Worm (Caenorhabditis elegans) whole organism, L4 larva: ENCODE data around the gene btb-19.

Experiments used
- T26A8.4 ChIP-seq: fragments of 200-800 bp; sonication (Bioruptor generic); IDR thresholded peaks from 2 replicates; pipeline ENCODE4 v1.3.6; 2022; ENCODE audit warnings: missing genetic modification characterization, missing compliant biosample characterization
- Y48G9A.11 ChIP-seq: fragments of 200-800 bp; sonication (Bioruptor generic); IDR thresholded peaks from 2 replicates; pipeline ENCODE4 v1.3.6; 2022; ENCODE audit warnings: missing genetic modification reagents, missing genetic modification characterization, missing compliant biosample characterization
- aly-2 ChIP-seq: sonication (generic microtip); optimal IDR thresholded peaks from 2 replicates; lab custom pipeline; 2018; ENCODE audit warnings: missing biosample characterization, missing genetic modification characterization
- ama-1 ChIP-seq: fragments of 150-350 bp; optimal IDR thresholded peaks from 2 replicates; lab custom pipeline; 2014; ENCODE audit warnings: inconsistent platforms, mixed read lengths
- ces-1 ChIP-seq: fragments of 150-350 bp; sonication (generic microtip); optimal IDR thresholded peaks from 4 replicates; lab custom pipeline; 2014; ENCODE audit warnings: missing biosample characterization, missing genetic modification reagents, missing genetic modification characterization
- lin-39 ChIP-seq: fragments of 150-350 bp; optimal IDR thresholded peaks from 2 replicates; lab custom pipeline; 2014; ENCODE audit warnings: missing biosample characterization, missing genetic modification reagents, missing genetic modification characterization
- lsy-2 ChIP-seq, 2 experiments: fragments of 150-350 bp in 1 of 2; sonication (generic microtip) in 1 of 2; optimal IDR thresholded peaks; 2 replicates each; lab custom pipeline; 2014 to 2017; ENCODE audit warnings: missing biosample characterization in 2 of 2, missing genetic modification characterization in 2 of 2
- mdl-1 ChIP-seq, 2 experiments: fragments of 150-350 bp in 1 of 2; sonication (generic microtip) in 1 of 2; optimal IDR thresholded peaks; 2 replicates each; lab custom pipeline; 2014 to 2017; ENCODE audit warnings: missing biosample characterization in 2 of 2, missing genetic modification characterization in 2 of 2
- nhr-237 ChIP-seq: sonication (generic microtip); optimal IDR thresholded peaks from 2 replicates; lab custom pipeline; 2017; ENCODE audit warnings: missing biosample characterization, missing genetic modification characterization
- nhr-28 ChIP-seq: fragments of 150-350 bp; optimal IDR thresholded peaks from 2 replicates; lab custom pipeline; 2014; ENCODE audit warnings: missing biosample characterization, missing genetic modification characterization
- nhr-6 ChIP-seq: fragments of 150-350 bp; optimal IDR thresholded peaks from 2 replicates; lab custom pipeline; 2014; ENCODE audit warnings: missing biosample characterization, missing genetic modification characterization
- skn-1 ChIP-seq: fragments of 150-350 bp; optimal IDR thresholded peaks from 2 replicates; lab custom pipeline; 2014; ENCODE audit warnings: missing biosample characterization, missing genetic modification characterization
- snpc-4 ChIP-seq: fragments of 150-350 bp; optimal IDR thresholded peaks from 2 replicates; lab custom pipeline; 2014; ENCODE audit warnings: missing biosample characterization, missing genetic modification characterization
- zip-11 ChIP-seq: fragments of 200-800 bp; sonication (Bioruptor generic); IDR thresholded peaks from 2 replicates; pipeline ENCODE4 v1.3.6; 2022; ENCODE audit warnings: missing genetic modification characterization, missing compliant biosample characterization

DNA sequence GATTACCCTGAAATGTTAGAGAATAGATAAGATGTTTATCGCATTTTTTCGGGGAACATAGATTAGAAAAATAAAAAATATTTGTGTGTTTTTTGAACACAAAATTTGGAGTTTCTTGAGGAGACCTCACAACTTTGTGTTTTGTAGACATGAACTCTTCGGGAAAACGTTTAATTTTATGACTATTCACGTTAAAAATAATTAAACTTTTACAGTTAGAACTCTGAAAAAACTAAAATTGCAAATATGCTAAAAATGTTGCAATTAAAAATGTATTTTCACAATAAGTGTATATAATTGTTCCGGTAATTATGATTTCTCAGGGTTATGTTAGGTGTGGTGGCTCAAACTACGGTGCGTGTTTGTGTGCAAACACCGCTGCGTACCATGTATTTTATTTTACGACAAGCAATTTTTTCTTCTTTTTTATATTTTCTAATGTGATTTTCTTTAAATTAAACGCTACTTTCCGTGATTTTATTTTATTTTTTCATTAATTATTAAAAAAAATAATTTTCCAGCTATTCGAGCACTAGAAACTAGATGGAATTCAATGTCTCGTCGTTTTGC lies 6.4 kb upstream of the btb-19 start, which contains the start of the genes F57C2.5 and spat-1:
- peak; percentile 86 to 98 for TF ChIP-seq lsy-2 (tag; optimal IDR thresholded peaks at IDR 0.05; lab: Kevin White, UChicago)
- no peak for TF ChIP-seq mdl-1 (tag; optimal IDR thresholded peaks at IDR 0.05; lab: Kevin White, UChicago)
- TF ChIP-seq aly-2 (tag; lab: Kevin White, UChicago): no peak
- TF ChIP-seq snpc-4 (tag; lab: Kevin White, UChicago): no peak
- TF ChIP-seq skn-1 (tag; lab: Kevin White, UChicago): no peak
- no peak for TF ChIP-seq lin-39
- peak; percentile 29 for TF ChIP-seq nhr-6 (tag; lab: Kevin White, UChicago)
- TF ChIP-seq zip-11 (GFP tag; lab: Robert Waterston, UW): no peak
- TF ChIP-seq nhr-28 (tag; lab: Kevin White, UChicago): peak; percentile 48
- TF ChIP-seq nhr-237 (tag; lab: Kevin White, UChicago): no peak
- TF ChIP-seq Y48G9A.11 (GFP tag; lab: Robert Waterston, UW): no peak
- TF ChIP-seq T26A8.4: no peak
- no peak for TF ChIP-seq ama-1
- no peak for TF ChIP-seq ces-1 (GFP tag; lab: Kevin White, UChicago)
